Fruit fly (Drosophila melanogaster): Measurements from ENCODE around the gene ppk22.

ppk22 gene

dm6 chr3R:24864719-24865400 is 5.3 kb upstream of the ppk22 start, which contains the start of the genes Srg1 and Elal:
Srg1 (minus strand) TSS chr3R:24864732.
Elal (plus strand) TSS chr3R:24865350.
- TF ChIP-seq CG12768 (GFP tag; optimal IDR thresholded peaks at IDR 0.05) (peak; percentile 16), cic (GFP tag; optimal IDR thresholded peaks at IDR 0.05) (peak; percentile 68), CG7045 (GFP tag; optimal IDR thresholded peaks at IDR 0.05) (no peak), cnc (optimal IDR thresholded peaks at IDR 0.05) (no peak), CG33017 (tag; optimal IDR thresholded peaks at IDR 0.05) (peak; percentile 70), CG14711 (tag; optimal IDR thresholded peaks at IDR 0.05) (peak; percentile 32), tj (GFP tag; optimal IDR thresholded peaks at IDR 0.05) (peak; percentile 27), Crg-1 (GFP tag; optimal IDR thresholded peaks at IDR 0.05) (no peak), CG1620 (GFP tag; optimal IDR thresholded peaks at IDR 0.05) (no peak), CG11617 (GFP tag; optimal IDR thresholded peaks at IDR 0.05) (peak; percentile 6), CG7101 (tag; optimal IDR thresholded peaks at IDR 0.05) (peak; percentile 65), toe (GFP tag; optimal IDR thresholded peaks at IDR 0.05) (no peak), bab1 (GFP tag; optimal IDR thresholded peaks at IDR 0.05) (no peak), Mnt (GFP tag; optimal IDR thresholded peaks at IDR 0.05) (peak; percentile 50)

- TF ChIP-seq CG14711 (tag; optimal IDR thresholded peaks at IDR 0.05) = no peak
- TF ChIP-seq pad (GFP tag; optimal IDR thresholded peaks at IDR 0.05) = no peak
- TF ChIP-seq Hr96 (GFP tag; optimal IDR thresholded peaks at IDR 0.05) = no peak
- no peak for TF ChIP-seq Crg-1 (GFP tag; optimal IDR thresholded peaks at IDR 0.05)
- no peak for TF ChIP-seq Clk (GFP tag; optimal IDR thresholded peaks at IDR 0.05)
Observed at dm6 chr3R:24863894-24864293, 4.3 kb upstream of the ppk22 start.

dm6 chr3R:24862574-24863089 is 3.0 kb upstream of the ppk22 start, which contains the start of gene CG7016:
CG7016 (plus strand) TSS chr3R:24862931.
- TF ChIP-seq Crg-1 (GFP tag; optimal IDR thresholded peaks at IDR 0.05) (no peak), CG7045 (GFP tag; optimal IDR thresholded peaks at IDR 0.05) (no peak), CG5204 (GFP tag; optimal IDR thresholded peaks at IDR 0.05) (no peak), toe (GFP tag; optimal IDR thresholded peaks at IDR 0.05) (no peak), pad (GFP tag; optimal IDR thresholded peaks at IDR 0.05) (no peak), kay (GFP tag; ENCODE audit: borderline replicate concordance) (no peak)

- TF ChIP-seq cic (GFP tag; optimal IDR thresholded peaks at IDR 0.05) = no peak
Observed at dm6 chr3R:24862065-24862464, 2.5 kb upstream of the ppk22 start, which contains the start of gene CG13640. CG13640 (minus strand) TSS chr3R:24862165.

dm6 chr3R:24860316-24860826 is 770 bp upstream of the ppk22 start, which contains the start of gene CG13639:
CG13639 (minus strand) TSS chr3R:24860366.
- TF ChIP-seq CG12768 (GFP tag; optimal IDR thresholded peaks at IDR 0.05) = no peak
- TF ChIP-seq ovo (GFP tag; optimal IDR thresholded peaks at IDR 0.05) = peak; percentile 48
- peak in 1 of 2 experiments; percentile 42 for TF ChIP-seq cnc (optimal IDR thresholded peaks at IDR 0.05)

dm6 chr3R:24857459-24857858 is 2.1 kb downstream of the ppk22 start, which contains the start of gene CAH4:
CAH4 (minus strand) TSS chr3R:24857559.
- TF ChIP-seq cnc (optimal IDR thresholded peaks at IDR 0.05) (no peak), pad (GFP tag; optimal IDR thresholded peaks at IDR 0.05) (no peak)

dm6 chr3R:24856143-24856542 is 3.5 kb downstream of the ppk22 start, which contains the start of gene HDAC11:
HDAC11 (minus strand) TSS chr3R:24856243.
- TF ChIP-seq Clk (GFP tag; optimal IDR thresholded peaks at IDR 0.05) (no peak), CG1620 (GFP tag; optimal IDR thresholded peaks at IDR 0.05) (no peak), cic (GFP tag; optimal IDR thresholded peaks at IDR 0.05) (no peak), toe (GFP tag; optimal IDR thresholded peaks at IDR 0.05) (no peak), CG7045 (GFP tag; optimal IDR thresholded peaks at IDR 0.05) (no peak), ovo (GFP tag; optimal IDR thresholded peaks at IDR 0.05) (no peak), Hr96 (GFP tag; optimal IDR thresholded peaks at IDR 0.05) (no peak), CG5204 (GFP tag; optimal IDR thresholded peaks at IDR 0.05) (no peak), CG7101 (tag; optimal IDR thresholded peaks at IDR 0.05) (no peak), CG14711 (tag; optimal IDR thresholded peaks at IDR 0.05) (no peak), pad (GFP tag; optimal IDR thresholded peaks at IDR 0.05) (no peak), tj (GFP tag; optimal IDR thresholded peaks at IDR 0.05) (no peak), CG33017 (tag; optimal IDR thresholded peaks at IDR 0.05) (no peak), cnc (optimal IDR thresholded peaks at IDR 0.05) (no peak), CG12768 (GFP tag; optimal IDR thresholded peaks at IDR 0.05) (no peak), Crg-1 (GFP tag; optimal IDR thresholded peaks at IDR 0.05) (no peak), bab1 (GFP tag; optimal IDR thresholded peaks at IDR 0.05) (no peak)

Data from whole organism, adult.